Worm (Caenorhabditis elegans) whole organism, young adult: ENCODE data around the gene abu-12.

Experiments
- C17E4.6 ChIP-seq: fragments of 200-800 bp; sonication (Bioruptor generic); IDR thresholded peaks from 2 replicates; pipeline ENCODE4 v1.3.6; 2022; ENCODE audit warnings: missing genetic modification reagents, missing genetic modification characterization, missing compliant biosample characterization
- F23B12.7 ChIP-seq: sonication (generic microtip); optimal IDR thresholded peaks from 2 replicates; lab custom pipeline; 2017; ENCODE audit warnings: missing genetic modification characterization, mild to moderate bottlenecking, missing compliant biosample characterization, antibody characterized with exemption, moderate library complexity; ENCODE audit not compliant: insufficient read depth
- F37B4.10 ChIP-seq: fragments of 200-800 bp; sonication (Bioruptor generic); IDR thresholded peaks from 2 replicates; pipeline ENCODE4 v1.3.6; 2022; ENCODE audit warnings: missing genetic modification characterization, missing compliant biosample characterization
- F55B11.4 ChIP-seq: sonication (generic microtip); optimal IDR thresholded peaks from 2 replicates; lab custom pipeline; 2016; ENCODE audit warnings: missing compliant biosample characterization, missing genetic modification characterization, borderline replicate concordance; ENCODE audit not compliant: insufficient read depth
- Y53F4B.3 ChIP-seq: fragments of 200-800 bp; sonication (Bioruptor generic); IDR thresholded peaks from 2 replicates; pipeline ENCODE4 v1.3.6; 2022; ENCODE audit warnings: missing genetic modification reagents, missing genetic modification characterization, missing compliant biosample characterization
- Y56A3A.18 ChIP-seq: fragments of 200-800 bp; sonication (Bioruptor generic); IDR thresholded peaks from 2 replicates; pipeline ENCODE4 v1.3.6; 2022; ENCODE audit warnings: missing genetic modification reagents, missing genetic modification characterization, missing compliant biosample characterization
- Y67H2A.10 ChIP-seq: fragments of 200-800 bp; sonication (Bioruptor generic); conservative IDR thresholded peaks from 2 replicates; pipeline ENCODE4 v1.3.6; 2022; ENCODE audit warnings: missing genetic modification reagents, missing genetic modification characterization, missing compliant biosample characterization
- Y79H2A.3 ChIP-seq: fragments of 200-800 bp; sonication (Bioruptor generic); conservative IDR thresholded peaks from 2 replicates; pipeline ENCODE4 v1.3.6; 2022; ENCODE audit warnings: missing genetic modification reagents, missing genetic modification characterization, missing compliant biosample characterization
- akir-1 ChIP-seq: fragments of 200-800 bp; sonication (Bioruptor generic); optimal IDR thresholded peaks from 2 replicates; lab custom pipeline; 2018; ENCODE audit warnings: mild to moderate bottlenecking, missing genetic modification characterization, moderate library complexity, missing compliant biosample characterization
- athp-1 ChIP-seq: sonication (generic microtip); optimal IDR thresholded peaks from 2 replicates; lab custom pipeline; 2017; ENCODE audit warnings: mild to moderate bottlenecking, missing genetic modification characterization, missing compliant biosample characterization
- attf-5 ChIP-seq: fragments of 200-800 bp; sonication (Bioruptor generic); optimal IDR thresholded peaks from 2 replicates; lab custom pipeline; 2018; ENCODE audit warnings: mild to moderate bottlenecking, missing genetic modification characterization, missing compliant biosample characterization
- attf-6 ChIP-seq: fragments of 200-800 bp; sonication (Bioruptor generic); IDR thresholded peaks from 2 replicates; pipeline ENCODE4 v1.3.6; 2022; ENCODE audit warnings: missing genetic modification reagents, missing genetic modification characterization, missing compliant biosample characterization
- cebp-2 ChIP-seq: fragments of 200-800 bp; sonication (Bioruptor generic); IDR thresholded peaks from 2 replicates; pipeline ENCODE4 v1.3.6; 2022; ENCODE audit warnings: missing genetic modification characterization, missing compliant biosample characterization
- ceh-100 ChIP-seq: fragments of 200-800 bp; sonication (Bioruptor generic); IDR thresholded peaks from 2 replicates; pipeline ENCODE4 v1.3.6; 2022; ENCODE audit warnings: missing genetic modification reagents, missing genetic modification characterization, missing compliant biosample characterization
- ceh-40 ChIP-seq: fragments of 200-800 bp; sonication (Bioruptor generic); IDR thresholded peaks from 2 replicates; pipeline ENCODE4 v1.3.6; 2022; ENCODE audit warnings: missing genetic modification characterization, missing compliant biosample characterization
- ceh-91 ChIP-seq: fragments of 200-800 bp; sonication (Bioruptor generic); IDR thresholded peaks from 2 replicates; pipeline ENCODE4 v1.3.6; 2022; ENCODE audit warnings: missing genetic modification reagents, missing genetic modification characterization, missing compliant biosample characterization
- dox-1 ChIP-seq: fragments of 200-800 bp; sonication (Bioruptor generic); IDR thresholded peaks from 2 replicates; pipeline ENCODE4 v1.3.6; 2022; ENCODE audit warnings: missing genetic modification reagents, missing genetic modification characterization, missing compliant biosample characterization
- egl-44 ChIP-seq: fragments of 200-800 bp; sonication (Bioruptor generic); IDR thresholded peaks from 2 replicates; pipeline ENCODE4 v1.3.6; 2022; ENCODE audit warnings: missing genetic modification reagents, missing genetic modification characterization, missing compliant biosample characterization
- egrh-3 ChIP-seq: fragments of 200-800 bp; sonication (Bioruptor generic); IDR thresholded peaks from 2 replicates; pipeline ENCODE4 v1.3.6; 2022; ENCODE audit warnings: missing genetic modification reagents, missing genetic modification characterization, missing compliant biosample characterization
- ekl-4 ChIP-seq: fragments of 200-800 bp; sonication (Bioruptor generic); IDR thresholded peaks from 2 replicates; pipeline ENCODE4 v1.3.6; 2022; ENCODE audit warnings: missing genetic modification reagents, missing genetic modification characterization, missing compliant biosample characterization
- hlh-26 ChIP-seq: fragments of 200-800 bp; sonication (Bioruptor generic); conservative IDR thresholded peaks from 2 replicates; pipeline ENCODE4 v1.3.6; 2022; ENCODE audit warnings: missing genetic modification reagents, missing genetic modification characterization, missing compliant biosample characterization
- hsf-1 ChIP-seq: fragments of 200-800 bp; sonication (Bioruptor generic); IDR thresholded peaks from 2 replicates; pipeline ENCODE4 v1.3.6; 2022; ENCODE audit warnings: missing genetic modification reagents, missing genetic modification characterization, missing compliant biosample characterization
- lin-26 ChIP-seq: fragments of 200-800 bp; sonication (Bioruptor generic); IDR thresholded peaks from 2 replicates; pipeline ENCODE4 v1.3.6; 2022; ENCODE audit warnings: missing genetic modification reagents, missing genetic modification characterization, missing compliant biosample characterization
- lin-54 ChIP-seq: fragments of 200-800 bp; sonication (Bioruptor generic); optimal IDR thresholded peaks from 2 replicates; lab custom pipeline; 2018; ENCODE audit warnings: mild to moderate bottlenecking, missing genetic modification characterization, missing compliant biosample characterization
- madf-10 ChIP-seq: sonication (generic microtip); optimal IDR thresholded peaks from 2 replicates; lab custom pipeline; 2016; ENCODE audit warnings: mild to moderate bottlenecking, missing genetic modification characterization, missing compliant biosample characterization
- madf-6 ChIP-seq: fragments of 200-800 bp; sonication (Bioruptor generic); IDR thresholded peaks from 2 replicates; pipeline ENCODE4 v1.3.6; 2022; ENCODE audit warnings: missing genetic modification reagents, missing genetic modification characterization, missing compliant biosample characterization
- mel-28 ChIP-seq: sonication (generic microtip); optimal IDR thresholded peaks from 2 replicates; lab custom pipeline; 2016; ENCODE audit warnings: borderline replicate concordance, mild to moderate bottlenecking, missing genetic modification characterization, missing compliant biosample characterization
- nfyb-1 ChIP-seq: fragments of 200-800 bp; sonication (Bioruptor generic); IDR thresholded peaks from 2 replicates; pipeline ENCODE4 v1.3.6; 2022; ENCODE audit warnings: missing genetic modification reagents, missing genetic modification characterization, missing compliant biosample characterization
- nhr-80 ChIP-seq: sonication (generic microtip); optimal IDR thresholded peaks from 2 replicates; lab custom pipeline; 2016; ENCODE audit warnings: missing genetic modification characterization, missing compliant biosample characterization
- nhr-90 ChIP-seq: sonication (generic microtip); optimal IDR thresholded peaks from 2 replicates; lab custom pipeline; 2016; ENCODE audit warnings: missing genotype, mild to moderate bottlenecking, missing genetic modification characterization, missing compliant biosample characterization
- pbrm-1 ChIP-seq: fragments of 200-800 bp; sonication (Bioruptor generic); IDR thresholded peaks from 2 replicates; pipeline ENCODE4 v1.3.6; 2022; ENCODE audit warnings: missing genetic modification reagents, missing genetic modification characterization, missing compliant biosample characterization
- pha-4 ChIP-seq: fragments of 150-350 bp; sonication (generic microtip); optimal IDR thresholded peaks from 2 replicates; lab custom pipeline; 2014; ENCODE audit warnings: missing biosample characterization, missing genetic modification reagents, missing genetic modification characterization
- rpc-1 ChIP-seq, 2 experiments: fragments of 150-350 bp in 1 of 2; sonication (generic microtip) in 1 of 2; optimal IDR thresholded peaks; 2 replicates each; lab custom pipeline; 2014 to 2018; ENCODE audit warnings: missing biosample characterization in 1 of 2, missing genetic modification characterization in 1 of 2, missing genetic modification reagents in 1 of 2, missing genotype in 1 of 2
- sptf-2 ChIP-seq: fragments of 200-800 bp; sonication (Bioruptor generic); optimal IDR thresholded peaks from 2 replicates; lab custom pipeline; 2018; ENCODE audit warnings: mild to moderate bottlenecking, missing genetic modification characterization, missing compliant biosample characterization
- zfh-2 ChIP-seq: fragments of 200-800 bp; sonication (Bioruptor generic); conservative IDR thresholded peaks from 2 replicates; pipeline ENCODE4 v1.3.6; 2022; ENCODE audit warnings: missing genetic modification reagents, missing genetic modification characterization, missing compliant biosample characterization
- ztf-26 ChIP-seq: sonication (generic microtip); optimal IDR thresholded peaks from 2 replicates; lab custom pipeline; 2017; ENCODE audit warnings: missing genetic modification characterization, missing compliant biosample characterization
- ztf-28 ChIP-seq: fragments of 200-800 bp; sonication (Bioruptor generic); IDR thresholded peaks from 2 replicates; pipeline ENCODE4 v1.3.6; 2022; ENCODE audit warnings: missing genetic modification reagents, missing genetic modification characterization, missing compliant biosample characterization
- ztf-3 ChIP-seq: fragments of 200-800 bp; sonication (Bioruptor generic); optimal IDR thresholded peaks from 2 replicates; lab custom pipeline; 2018; ENCODE audit warnings: mild to moderate bottlenecking, missing genetic modification characterization, missing compliant biosample characterization

abu-12 gene

DNA sequence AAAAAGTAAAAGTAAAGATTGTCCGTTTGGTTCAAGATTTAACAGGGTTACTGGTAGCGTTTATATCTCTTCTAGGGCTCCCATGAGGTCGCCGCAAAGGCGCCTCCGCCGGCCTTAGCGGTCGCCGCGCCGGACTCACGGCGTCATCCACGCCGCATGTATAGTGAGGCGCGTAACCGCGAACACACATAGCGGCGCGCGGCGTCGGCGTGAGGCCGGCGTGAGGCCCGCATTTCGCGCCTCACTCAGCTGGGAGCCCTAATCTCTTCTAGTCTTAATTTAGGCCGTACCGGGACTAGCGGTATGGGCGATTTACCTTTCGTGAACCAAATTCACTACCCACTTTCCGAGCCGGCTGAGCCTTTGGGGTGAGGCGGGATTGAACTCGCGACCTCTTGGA is 4.2 kb upstream of the abu-12 start:
- TF ChIP-seq zfh-2 (GFP tag; lab: Robert Waterston, UW) = peak; percentile 88
- TF ChIP-seq sptf-2 = peak; percentile 3
- no peak for TF ChIP-seq lin-54
- TF ChIP-seq cebp-2 (GFP tag; lab: Robert Waterston, UW) = 0 out of 2 replicates have a peak, but pooled peaks have one; percentile 45
- TF ChIP-seq egl-44 = peak; percentile 30; the same call in 1 of the 2 replicates
- no peak for TF ChIP-seq pha-4
- no peak for TF ChIP-seq ztf-28
- peak; percentile 80; the same call in 1 of the 2 replicates for TF ChIP-seq egrh-3 (GFP tag; lab: Robert Waterston, UW)
- 0 out of 2 replicates have a peak, but pooled peaks have one; percentile 37 for TF ChIP-seq F37B4.10 (GFP tag; lab: Robert Waterston, UW)

DNA sequence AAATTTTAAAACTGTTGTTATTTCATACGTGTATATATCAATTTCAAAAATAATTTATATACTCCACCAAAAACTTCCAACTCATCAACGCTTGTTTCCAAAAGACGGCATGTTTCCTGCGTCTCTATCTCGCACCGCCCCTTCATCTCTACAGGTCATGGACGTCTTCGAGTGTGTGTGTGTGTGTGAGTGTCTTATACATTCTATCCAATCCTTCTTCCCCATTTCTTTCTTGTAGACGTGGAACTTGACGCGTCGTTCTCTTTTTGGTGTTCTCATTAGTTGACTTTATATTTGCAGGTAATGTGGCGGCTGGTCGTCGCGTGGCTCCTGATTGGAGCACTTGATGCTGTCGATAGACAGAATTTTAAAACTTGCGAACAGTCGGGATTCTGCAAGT is 2.9 kb upstream of the abu-12 start, which contains the start of gene aagr-4:
Gene aagr-4, plus strand, starts transcription at position 301 of the 400 bp plus-strand sequence.
- TF ChIP-seq madf-10 (tag; lab: Kevin White, UChicago) (no peak), ztf-3 (GFP tag; lab: Kevin White, UChicago) (no peak), Y53F4B.3 (no peak), ekl-4 (GFP tag; lab: Robert Waterston, UW) (no peak), attf-6 (GFP tag; lab: Robert Waterston, UW) (no peak), ceh-91 (GFP tag; lab: Robert Waterston, UW) (no peak), attf-5 (GFP tag; lab: Kevin White, UChicago) (no peak), nhr-90 (tag; lab: Kevin White, UChicago) (no peak), F55B11.4 (tag; lab: Kevin White, UChicago) (no peak), C17E4.6 (GFP tag; lab: Robert Waterston, UW) (no peak), akir-1 (GFP tag; lab: Kevin White, UChicago) (no peak), rpc-1 (optimal IDR thresholded peaks at IDR 0.05; lab: Kevin White, UChicago) (no peak), rpc-1 (tag; optimal IDR thresholded peaks at IDR 0.05; lab: Kevin White, UChicago) (no peak), ceh-100 (GFP tag; lab: Robert Waterston, UW) (no peak), athp-1 (tag; lab: Kevin White, UChicago) (no peak), Y67H2A.10 (GFP tag; lab: Robert Waterston, UW) (no peak), mel-28 (no peak), hlh-26 (no peak)

DNA sequence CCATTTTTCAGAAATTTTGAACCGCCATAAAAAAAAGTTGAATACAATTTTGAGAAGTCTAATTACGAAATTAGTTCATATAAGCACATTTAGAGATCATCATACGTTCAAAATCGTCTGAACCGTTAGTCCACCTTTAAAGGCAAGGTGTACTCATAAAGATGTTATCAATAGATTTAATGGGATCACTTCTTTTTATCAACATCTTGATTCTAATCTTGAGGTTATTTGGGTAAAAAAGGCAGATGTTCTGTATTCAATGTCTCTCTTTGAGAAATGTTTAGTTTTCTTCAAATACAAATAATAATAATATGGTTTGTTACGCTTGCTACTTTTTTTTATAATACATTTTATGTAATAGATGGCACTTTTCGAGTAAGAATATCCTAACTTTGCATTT is 1.9 kb upstream of the abu-12 start:
- TF ChIP-seq ztf-28 (no peak), ztf-26 (tag; lab: Kevin White, UChicago) (no peak), C17E4.6 (GFP tag; lab: Robert Waterston, UW) (no peak)
- TF ChIP-seq, all 124 proteins: peak for 0

DNA sequence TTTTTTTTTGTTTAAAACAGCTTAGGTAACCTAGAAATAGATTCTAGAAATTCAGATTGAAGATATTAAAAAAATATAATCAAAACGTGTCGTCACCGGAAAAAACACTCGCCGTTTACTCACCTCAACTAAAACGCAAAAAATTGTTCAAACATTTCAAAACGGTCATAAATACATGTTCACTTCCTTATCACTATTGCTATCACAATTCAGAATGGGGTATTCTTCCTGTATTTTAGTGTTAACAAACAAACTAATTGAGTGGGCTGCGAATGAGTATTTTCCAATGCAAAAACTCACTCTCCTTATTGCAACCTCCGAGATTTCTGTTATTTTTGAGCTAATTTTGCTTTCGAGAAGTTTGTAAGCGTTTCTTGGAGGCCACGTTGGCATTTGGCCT is 7.6 kb downstream of the abu-12 start, which contains the start of gene F52D1.2:
Gene F52D1.2, minus strand, starts transcription at position 393 of the 400 bp plus-strand sequence.
- TF ChIP-seq nhr-80 (tag; lab: Kevin White, UChicago) (peak; percentile 27), F23B12.7 (no peak)

DNA sequence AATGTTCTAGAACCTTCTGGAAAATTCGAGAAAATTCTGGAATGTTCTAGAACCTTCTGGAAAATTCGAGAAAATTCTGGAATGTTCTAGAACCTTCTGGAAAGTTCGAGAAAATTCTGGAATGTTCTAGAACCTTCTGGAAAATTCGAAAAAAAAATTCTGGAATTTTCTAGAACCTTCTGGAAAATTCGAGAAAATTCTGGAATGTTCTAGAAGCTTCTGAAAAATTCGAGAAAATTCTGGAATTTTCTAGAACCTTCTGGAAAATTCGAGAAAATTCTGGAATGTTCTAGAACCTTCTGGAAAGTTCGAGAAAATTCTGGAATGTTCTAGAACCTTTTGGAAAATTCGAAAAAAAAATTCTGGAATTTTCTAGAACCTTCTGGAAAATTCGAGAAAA is 14.0 kb downstream of the abu-12 start:
- peak; percentile 74 for TF ChIP-seq Y56A3A.18 (GFP tag; lab: Robert Waterston, UW)
- TF ChIP-seq ceh-40 (GFP tag; lab: Robert Waterston, UW) = peak; percentile 76; the same call in 1 of the 2 replicates
- TF ChIP-seq Y79H2A.3 = peak; percentile 41; the same call in 1 of the 2 replicates
- peak; percentile 44; the same call in 1 of the 2 replicates for TF ChIP-seq pbrm-1 (GFP tag; lab: Robert Waterston, UW)
- peak; percentile 45; the same call in 1 of the 2 replicates for TF ChIP-seq lin-26 (GFP tag; lab: Robert Waterston, UW)
- peak; percentile 43; the same call in 1 of the 2 replicates for TF ChIP-seq egrh-3 (GFP tag; lab: Robert Waterston, UW)
- TF ChIP-seq madf-6 (GFP tag; lab: Robert Waterston, UW) = peak; percentile 56; the same call in 1 of the 2 replicates
- 0 out of 2 replicates have a peak, but pooled peaks have one; percentile 20 for TF ChIP-seq nfyb-1 (GFP tag; lab: Robert Waterston, UW)
- TF ChIP-seq ekl-4 (GFP tag; lab: Robert Waterston, UW) = peak; percentile 61
- peak; percentile 98 for TF ChIP-seq hsf-1 (GFP tag; lab: Robert Waterston, UW)
- peak; percentile 57; the same call in 1 of the 2 replicates for TF ChIP-seq Y67H2A.10 (GFP tag; lab: Robert Waterston, UW)
- TF ChIP-seq ceh-100 (GFP tag; lab: Robert Waterston, UW) = peak; percentile 62
- TF ChIP-seq dox-1 (GFP tag; lab: Robert Waterston, UW) = peak; percentile 94
- peak; percentile 42; the same call in 1 of the 2 replicates for TF ChIP-seq Y53F4B.3
